Worm (Caenorhabditis elegans): Measurements from ENCODE around the gene dlst-1.

- TF ChIP-seq lin-1 (GFP tag; IDR thresholded peaks at IDR 0.05) = no peak
- no peak for TF ChIP-seq ZK337.2 (GFP tag; IDR thresholded peaks at IDR 0.05)
- TF ChIP-seq ama-1 (optimal IDR thresholded peaks at IDR 0.05) = no peak
- TF ChIP-seq nhr-28 (tag; optimal IDR thresholded peaks at IDR 0.05) = no peak
- no peak for TF ChIP-seq nhr-77 (tag; optimal IDR thresholded peaks at IDR 0.05)
- no peak for TF ChIP-seq lin-29 (GFP tag; IDR thresholded peaks at IDR 0.05)
- no peak for TF ChIP-seq aly-2 (tag; optimal IDR thresholded peaks at IDR 0.05)
- no peak for TF ChIP-seq zag-1 (tag; optimal IDR thresholded peaks at IDR 0.05)
- TF ChIP-seq mep-1 (tag; optimal IDR thresholded peaks at IDR 0.05) = peak; percentile 57
- TF ChIP-seq unc-62 (GFP tag; optimal IDR thresholded peaks at IDR 0.05 in 1 of 2) = no peak
- no peak for TF ChIP-seq unc-62 (tag; optimal IDR thresholded peaks at IDR 0.05)
- TF ChIP-seq nhr-11 (tag; optimal IDR thresholded peaks at IDR 0.05) = no peak
- no peak for TF ChIP-seq snpc-4 (tag; optimal IDR thresholded peaks at IDR 0.05)
- no peak for TF ChIP-seq nhr-76 (tag; optimal IDR thresholded peaks at IDR 0.05)
- no peak for TF ChIP-seq nhr-25 (tag; optimal IDR thresholded peaks at IDR 0.05; ENCODE audit: borderline replicate concordance, insufficient read depth)
Observed at ce11 chrV:6658765-6659164, 50.1 kb downstream of the dlst-1 start.
